Worm (Caenorhabditis elegans): ENCODE results near the gene T09A5.15.

T09A5.15 gene

ce11 chrII:7863480-7864125 is 5.8 kb downstream of the T09A5.15 start (continued):
- TF ChIP-seq let-607 (tag; optimal IDR thresholded peaks at IDR 0.05) (no peak), atf-7 (tag; optimal IDR thresholded peaks at IDR 0.05) (no peak), C06A6.2 (GFP tag; conservative IDR thresholded peaks at IDR 0.05) (no peak), lin-26 (GFP tag; IDR thresholded peaks at IDR 0.05) (no peak)

DNA sequence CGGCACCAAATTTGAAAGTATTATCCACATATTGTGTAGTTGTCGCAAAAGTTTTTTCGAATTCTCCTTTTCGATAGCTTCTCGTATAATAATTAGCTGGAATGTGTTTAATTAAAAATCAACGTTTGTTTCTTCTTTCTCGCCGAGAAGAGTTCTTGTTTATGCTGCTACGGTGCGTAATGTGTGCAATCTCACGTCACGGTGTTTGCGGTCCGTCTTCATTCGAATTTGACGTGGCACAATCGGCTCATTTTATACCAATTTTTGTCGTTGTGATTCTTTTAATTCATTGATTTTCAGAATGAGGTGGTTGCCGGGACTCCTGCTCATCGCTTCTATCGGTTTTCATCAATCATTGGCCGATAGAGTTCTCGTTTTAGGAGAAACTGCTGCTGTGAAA is 6.4 kb downstream of the T09A5.15 start, which contains the start of gene ostb-1:
ostb-1 (plus strand) TSS at position 301 of the 400 bp plus-strand sequence.
- TF ChIP-seq attf-3 (GFP tag; conservative IDR thresholded peaks at IDR 0.05) (peak; percentile 22; the same call in 1 of the 2 replicates), ceh-40 (GFP tag; IDR thresholded peaks at IDR 0.05) (no peak), let-607 (tag; optimal IDR thresholded peaks at IDR 0.05) (peak; percentile 63 to 72), nfya-2 (GFP tag; IDR thresholded peaks at IDR 0.05) (no peak)

DNA sequence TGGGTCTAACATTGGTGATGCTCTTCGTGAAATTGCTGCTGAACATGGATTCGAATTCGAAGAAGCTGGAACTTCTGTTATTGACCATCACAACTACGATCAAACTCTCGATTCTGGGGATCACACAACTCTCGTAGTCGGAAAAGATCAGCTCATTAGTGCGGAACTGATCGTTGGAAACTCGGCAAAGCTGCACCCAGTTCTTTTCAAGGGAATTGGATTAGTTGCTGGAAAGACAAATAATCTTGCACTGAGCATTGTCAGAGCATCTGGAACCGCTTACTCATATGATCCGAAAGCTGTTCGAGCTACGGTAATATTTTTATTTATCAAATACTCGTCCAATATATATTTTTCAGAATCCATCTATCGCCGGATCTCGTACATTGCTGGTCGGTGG is 7.1 kb downstream of the T09A5.15 start:
- no peak for TF ChIP-seq him-1 (tag; optimal IDR thresholded peaks at IDR 0.05)
- no peak for TF ChIP-seq tbx-9 (tag; optimal IDR thresholded peaks at IDR 0.05; ENCODE audit: borderline replicate concordance)
- TF ChIP-seq nhr-179 (tag; optimal IDR thresholded peaks at IDR 0.05), result no peak
- no peak for TF ChIP-seq ceh-27 (GFP tag; optimal IDR thresholded peaks at IDR 0.05)
- no peak for TF ChIP-seq nhr-90 (tag; optimal IDR thresholded peaks at IDR 0.05)
- no peak for TF ChIP-seq ztf-26 (tag; optimal IDR thresholded peaks at IDR 0.05)
- TF ChIP-seq repo-1 (tag; optimal IDR thresholded peaks at IDR 0.05), result no peak
- TF ChIP-seq ceh-91 (GFP tag; IDR thresholded peaks at IDR 0.05), result no peak
- no peak for TF ChIP-seq dox-1 (GFP tag; IDR thresholded peaks at IDR 0.05)
- TF ChIP-seq Y56A3A.18 (GFP tag; IDR thresholded peaks at IDR 0.05), result no peak
- no peak for TF ChIP-seq F10E7.11 (tag; optimal IDR thresholded peaks at IDR 0.05)
- no peak for TF ChIP-seq ztf-3 (GFP tag; optimal IDR thresholded peaks at IDR 0.05)
- TF ChIP-seq C17E4.6 (GFP tag; IDR thresholded peaks at IDR 0.05), result no peak
- no peak for TF ChIP-seq unc-62 (GFP tag; optimal IDR thresholded peaks at IDR 0.05)
- no peak for TF ChIP-seq sdz-38 (tag; optimal IDR thresholded peaks at IDR 0.05)
- TF ChIP-seq B0336.3 (GFP tag; IDR thresholded peaks at IDR 0.05), result no peak
- no peak for TF ChIP-seq rec-8 (tag; optimal IDR thresholded peaks at IDR 0.05)
- TF ChIP-seq dpff-1 (tag; optimal IDR thresholded peaks at IDR 0.05), result no peak

- TF ChIP-seq zim-3 (tag; optimal IDR thresholded peaks at IDR 0.05) (no peak), ets-4 (GFP tag; optimal IDR thresholded peaks at IDR 0.05) (no peak), ekl-4 (GFP tag; IDR thresholded peaks at IDR 0.05) (peak; percentile 15; the same call in 1 of the 2 replicates), F37B4.10 (GFP tag; IDR thresholded peaks at IDR 0.05) (no peak), hsf-1 (GFP tag; IDR thresholded peaks at IDR 0.05) (0 out of 2 replicates have a peak, but pooled peaks have one; percentile 9), sdz-38 (tag; optimal IDR thresholded peaks at IDR 0.05) (no peak), ceh-91 (GFP tag; IDR thresholded peaks at IDR 0.05) (no peak), Y56A3A.18 (GFP tag; IDR thresholded peaks at IDR 0.05) (no peak), mxl-1 (tag; optimal IDR thresholded peaks at IDR 0.05) (no peak), Y53G8AR.9 (GFP tag; conservative IDR thresholded peaks at IDR 0.05) (peak; percentile 9; the same call in 1 of the 2 replicates), egl-18 (GFP tag; IDR thresholded peaks at IDR 0.05) (no peak), C17E4.6 (GFP tag; IDR thresholded peaks at IDR 0.05) (no peak), Y95B8A.8 (GFP tag; IDR thresholded peaks at IDR 0.05) (0 out of 2 replicates have a peak, but pooled peaks have one; percentile 65), lin-40 (tag; optimal IDR thresholded peaks at IDR 0.05) (no peak), hmg-20 (GFP tag; IDR thresholded peaks at IDR 0.05) (no peak), Y53F4B.3 (GFP tag; IDR thresholded peaks at IDR 0.05) (no peak), madf-10 (tag; optimal IDR thresholded peaks at IDR 0.05) (no peak), lsy-27 (tag; optimal IDR thresholded peaks at IDR 0.05; ENCODE audit: borderline replicate concordance, insufficient read depth) (no peak), ztf-3 (GFP tag; optimal IDR thresholded peaks at IDR 0.05) (no peak), F52B5.7 (tag; optimal IDR thresholded peaks at IDR 0.05) (no peak), hmg-1.2 (GFP tag; IDR thresholded peaks at IDR 0.05) (no peak), attf-3 (GFP tag; conservative IDR thresholded peaks at IDR 0.05) (no peak), F10E7.11 (tag; optimal IDR thresholded peaks at IDR 0.05) (no peak), dox-1 (GFP tag; IDR thresholded peaks at IDR 0.05) (no peak), F57A8.1 (GFP tag; optimal IDR thresholded peaks at IDR 0.05) (no peak), repo-1 (tag; optimal IDR thresholded peaks at IDR 0.05) (no peak), sea-2 (GFP tag; IDR thresholded peaks at IDR 0.05) (no peak)
Measured at ce11 chrII:7866081-7866480, 8.3 kb downstream of the T09A5.15 start.
